Worm (Caenorhabditis elegans): ENCODE data around the gene rpoa-1.

The rpoa-1 gene

ce11 chrII:13694712-13695111 is at the start of gene rpoa-1:
Gene rpoa-1, minus strand, starts transcription at chrII:13694795.
- TF ChIP-seq unc-62 (GFP tag; optimal IDR thresholded peaks at IDR 0.05) = no peak

- TF ChIP-seq unc-62 (GFP tag; optimal IDR thresholded peaks at IDR 0.05) = no peak
Observed at ce11 chrII:13741449-13741848, 46.9 kb upstream of the rpoa-1 start, which contains the start of gene mig-14. Gene mig-14, plus strand, starts transcription at chrII:13741738.

ce11 chrII:13739423-13739822 is 44.8 kb upstream of the rpoa-1 start:
- TF ChIP-seq unc-62 (GFP tag; optimal IDR thresholded peaks at IDR 0.05) = no peak

DNA sequence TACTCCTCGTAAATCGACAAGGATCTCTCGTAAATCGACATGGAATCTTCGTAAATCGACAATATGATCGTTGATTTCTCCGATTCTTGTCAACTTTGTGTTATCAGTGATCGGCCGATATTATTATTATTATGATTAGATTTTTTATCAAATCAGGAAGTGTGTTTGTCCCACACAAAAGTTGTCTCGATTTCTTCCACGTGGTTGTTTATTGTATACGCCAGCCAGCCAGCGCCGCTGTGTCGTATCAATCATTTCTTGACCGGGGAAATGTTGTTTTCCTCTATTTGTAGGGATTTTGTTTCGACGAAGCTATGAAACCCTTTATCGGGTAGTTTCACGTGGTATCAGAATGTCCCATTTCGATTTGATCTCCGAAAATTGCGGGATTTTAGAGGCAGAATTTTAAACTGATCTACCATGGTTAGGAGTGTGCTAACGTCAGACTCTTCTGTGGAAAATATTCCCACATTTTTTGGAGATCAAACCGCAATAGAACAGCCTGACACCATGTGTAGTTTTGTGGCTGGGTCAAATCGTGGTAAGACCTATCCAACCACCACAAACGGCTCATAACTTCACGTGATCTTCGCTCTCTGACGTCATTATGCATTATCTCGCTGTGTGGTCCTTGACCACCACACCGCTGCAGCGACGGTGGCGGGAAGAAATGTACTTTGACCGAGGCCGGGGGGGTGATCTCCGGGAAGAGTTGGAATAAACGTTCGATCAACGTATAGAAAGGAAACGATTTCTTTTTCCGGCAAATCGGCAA is 43.3 kb upstream of the rpoa-1 start:
- TF ChIP-seq unc-62 (GFP tag; optimal IDR thresholded peaks at IDR 0.05) = no peak

- TF ChIP-seq unc-62 (GFP tag; optimal IDR thresholded peaks at IDR 0.05) = no peak
Observed at ce11 chrII:13736906-13737305, 42.3 kb upstream of the rpoa-1 start.

DNA sequence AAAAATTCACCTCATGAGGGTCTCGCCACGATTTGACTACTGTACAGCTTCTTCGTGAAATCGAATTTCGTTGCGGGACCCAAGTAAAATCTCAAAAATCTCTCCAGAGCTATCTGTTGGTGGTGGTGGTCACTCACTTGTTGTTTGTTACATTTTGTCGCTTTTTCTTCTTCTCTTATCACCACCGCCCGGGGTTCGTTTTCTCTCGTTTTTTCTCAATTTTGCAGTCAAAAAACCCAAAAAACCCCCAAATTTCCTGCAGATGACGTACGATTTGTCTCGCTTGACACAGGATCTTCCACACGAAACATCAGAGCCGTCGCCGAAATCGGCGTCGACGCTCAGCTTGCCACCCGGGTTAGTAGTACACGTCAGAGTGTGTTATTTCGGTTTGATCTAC is 41.5 kb upstream of the rpoa-1 start, which contains the start of gene R06B9.5:
Gene R06B9.5, plus strand, starts transcription at position 232 of the 400 bp plus-strand sequence.
- TF ChIP-seq unc-62 (GFP tag; optimal IDR thresholded peaks at IDR 0.05) = no peak

- no peak for TF ChIP-seq unc-62 (GFP tag; optimal IDR thresholded peaks at IDR 0.05)
Observed at ce11 chrII:13732577-13732976, 38.0 kb upstream of the rpoa-1 start.

DNA sequence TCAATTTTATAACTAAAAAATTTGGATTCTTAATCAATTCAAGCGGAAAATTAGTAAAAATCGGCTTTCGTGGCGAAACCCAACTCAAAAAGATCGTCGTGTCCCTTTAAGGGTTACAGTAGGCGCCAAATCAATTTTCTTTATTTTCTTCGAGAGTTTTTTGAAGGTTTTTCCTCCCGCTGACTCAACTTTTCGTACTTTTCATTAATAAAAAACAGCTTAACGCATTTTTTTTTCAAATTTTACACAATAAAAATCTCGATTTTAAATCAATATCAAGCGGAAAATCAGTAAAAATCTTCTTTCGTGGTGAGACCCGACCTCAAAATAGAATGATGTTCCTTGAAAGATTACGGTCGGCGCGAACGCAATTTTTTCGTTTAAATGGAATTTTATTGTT is 37.6 kb upstream of the rpoa-1 start:
- TF ChIP-seq unc-62 (GFP tag; optimal IDR thresholded peaks at IDR 0.05) = no peak

- no peak for TF ChIP-seq unc-62 (GFP tag; optimal IDR thresholded peaks at IDR 0.05)
Observed at ce11 chrII:13729416-13729815, 34.8 kb upstream of the rpoa-1 start, which contains the start of gene Y54G9A.9. Gene Y54G9A.9, plus strand, starts transcription at chrII:13729716.

DNA sequence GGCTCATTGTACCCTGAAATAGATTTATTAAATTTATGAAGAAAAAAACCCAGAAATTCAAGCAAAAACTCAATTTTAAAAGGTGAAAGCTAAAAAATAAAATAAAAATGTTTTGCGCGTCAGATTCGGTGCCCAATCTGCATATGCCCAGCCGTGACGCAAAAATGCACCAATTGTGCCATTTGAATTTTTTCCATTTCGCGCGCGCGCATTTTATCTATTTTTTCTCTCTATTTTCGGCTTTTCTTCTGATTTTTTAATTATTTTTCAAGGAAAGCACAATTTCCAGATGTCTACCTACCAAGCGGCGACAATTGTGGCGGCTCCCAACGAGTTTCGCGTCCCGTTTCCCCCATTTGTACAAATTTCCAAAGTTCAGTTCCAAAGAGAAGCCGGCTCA is 31.2 kb upstream of the rpoa-1 start, which contains the start of the genes Y54G9A.7 and bub-3:
Gene Y54G9A.7, minus strand, starts transcription at position 7 of the 400 bp plus-strand sequence.
Gene bub-3, plus strand, starts transcription at position 270 of the 400 bp plus-strand sequence.
- no peak for TF ChIP-seq unc-62 (GFP tag; optimal IDR thresholded peaks at IDR 0.05)

DNA sequence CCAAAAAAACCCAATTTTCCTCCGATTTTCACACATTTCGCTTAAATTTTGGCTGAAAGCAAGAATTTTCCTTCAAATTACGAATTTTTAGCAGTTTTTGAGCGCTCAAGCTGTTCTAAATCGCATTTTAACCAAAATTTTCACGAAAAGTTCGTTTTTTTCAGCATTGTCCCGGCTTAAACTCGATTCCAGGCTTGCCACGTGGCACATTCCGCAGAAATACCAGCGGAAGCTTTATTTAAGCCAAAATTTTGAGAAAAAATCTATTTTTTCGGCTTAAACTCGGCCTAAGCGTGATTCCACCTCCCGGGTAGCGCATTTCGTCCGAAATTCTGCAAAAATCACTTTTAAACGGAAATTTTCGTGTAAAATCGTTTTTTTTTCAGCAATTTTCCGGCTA is 29.2 kb upstream of the rpoa-1 start:
- TF ChIP-seq unc-62 (GFP tag; optimal IDR thresholded peaks at IDR 0.05) = no peak

- no peak for TF ChIP-seq unc-62 (GFP tag; optimal IDR thresholded peaks at IDR 0.05)
Observed at ce11 chrII:13722763-13723162, 28.2 kb upstream of the rpoa-1 start, which contains the start of gene Y54G9A.5. Gene Y54G9A.5, plus strand, starts transcription at chrII:13723007.

- TF ChIP-seq unc-62 (GFP tag; optimal IDR thresholded peaks at IDR 0.05) = no peak
Observed at ce11 chrII:13721218-13721617, 26.6 kb upstream of the rpoa-1 start, which contains the start of gene sre-46. Gene sre-46, minus strand, starts transcription at chrII:13721318.

DNA sequence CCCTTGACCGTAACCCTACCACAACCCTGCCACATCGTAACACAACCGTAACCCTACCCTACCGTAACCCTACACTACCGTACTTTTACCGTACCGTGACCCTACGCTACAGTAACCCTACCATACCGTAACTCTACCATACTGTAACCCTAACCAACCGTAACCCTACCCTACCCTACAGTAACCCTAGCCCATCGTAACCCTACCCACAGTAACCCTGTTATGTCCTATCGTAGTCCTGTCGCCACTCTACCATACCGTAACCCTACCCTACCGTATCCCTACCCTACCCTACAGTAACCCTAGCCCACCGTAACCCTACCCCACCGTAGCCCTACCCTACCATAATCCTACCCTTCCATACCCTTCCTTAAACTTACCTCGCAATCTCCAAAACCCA is 26.1 kb upstream of the rpoa-1 start:
- no peak for TF ChIP-seq unc-62 (GFP tag; optimal IDR thresholded peaks at IDR 0.05)

- TF ChIP-seq unc-62 (GFP tag; optimal IDR thresholded peaks at IDR 0.05) = no peak
Observed at ce11 chrII:13717393-13718367, 23.1 kb upstream of the rpoa-1 start.

- TF ChIP-seq unc-62 (GFP tag; optimal IDR thresholded peaks at IDR 0.05) = no peak
Observed at ce11 chrII:13715733-13716132, 21.1 kb upstream of the rpoa-1 start, which contains the start of gene zipt-2.3. Gene zipt-2.3, minus strand, starts transcription at chrII:13715879.
